Fruit fly (Drosophila melanogaster): ENCODE data around the gene Nhe1.

dm6 chr2L:120492-121455 is 14.2 kb upstream of the Nhe1 start:
- TF ChIP-seq Gug (GFP tag; IDR thresholded peaks at IDR 0.05) = no peak
- no peak for TF ChIP-seq Hr38 (GFP tag; optimal IDR thresholded peaks at IDR 0.05)
- TF ChIP-seq CG34406 (GFP tag; optimal IDR thresholded peaks at IDR 0.05) = no peak
- peak; percentile 65 for TF ChIP-seq CG6276 (GFP tag; optimal IDR thresholded peaks at IDR 0.05)

Measured in whole organism, prepupa.